Fruit fly (Drosophila melanogaster) whole organism, wandering third instar larva: Measurements from ENCODE around the gene Ir68a.

Experiments used
- Abd-B ChIP-seq: fragments of >200 bp; optimal IDR thresholded peaks from 2 replicates; lab custom pipeline; 2017; ENCODE audit warnings: missing biosample characterization, missing genetic modification characterization
- CG9705 ChIP-seq: fragments of 200-800 bp; sonication (Bioruptor generic); optimal IDR thresholded peaks from 2 replicates; lab custom pipeline; 2018; ENCODE audit warnings: missing biosample characterization, mild to moderate bottlenecking, missing genetic modification characterization
- Dfd ChIP-seq: fragments of >200 bp; optimal IDR thresholded peaks from 2 replicates; lab custom pipeline; 2017; ENCODE audit warnings: missing biosample characterization, missing genetic modification characterization
- Dif ChIP-seq: fragments of 200-275, 200-300 bp; sonication (Bioruptor generic); optimal IDR thresholded peaks from 2 replicates; lab custom pipeline; 2018; ENCODE audit warnings: missing biosample characterization, missing genetic modification characterization; ENCODE audit not compliant: partially characterized antibody
- GATAd ChIP-seq: sonication (Bioruptor generic); optimal IDR thresholded peaks from 2 replicates; lab custom pipeline; 2016; ENCODE audit warnings: missing biosample characterization, missing genetic modification characterization
- HLH106 ChIP-seq: fragments of 200-800 bp; optimal IDR thresholded peaks from 3 replicates; lab custom pipeline; 2019; ENCODE audit warnings: missing biosample characterization, mild to moderate bottlenecking, missing genetic modification characterization, moderate library complexity
- Hnf4 ChIP-seq: fragments of 200-800 bp; sonication (Bioruptor generic); optimal IDR thresholded peaks from 2 replicates; lab custom pipeline; 2016; ENCODE audit warnings: missing biosample characterization, mild to moderate bottlenecking, missing genetic modification characterization
- Hr78 ChIP-seq: fragments of >200 bp; optimal IDR thresholded peaks from 2 replicates; lab custom pipeline; 2017; ENCODE audit warnings: missing biosample characterization, missing genetic modification characterization
- Hr83 ChIP-seq: fragments of 200-300 bp; sonication (Bioruptor generic); optimal IDR thresholded peaks from 2 replicates; lab custom pipeline; 2016; ENCODE audit warnings: missing biosample characterization, mild to moderate bottlenecking, missing genetic modification characterization, moderate library complexity; ENCODE audit not compliant: poor library complexity, severe bottlenecking
- Jra ChIP-seq: sonication (Bioruptor generic); optimal IDR thresholded peaks from 2 replicates; lab custom pipeline; 2016; ENCODE audit warnings: missing biosample characterization, missing genetic modification characterization
- Mio ChIP-seq: sonication (Bioruptor generic); optimal IDR thresholded peaks from 2 replicates; lab custom pipeline; 2016; ENCODE audit warnings: missing biosample characterization, missing genetic modification characterization
- Myc ChIP-seq: fragments of >200 bp; optimal IDR thresholded peaks from 2 replicates; lab custom pipeline; 2017
- N ChIP-seq: fragments of >200 bp; optimal IDR thresholded peaks from 2 replicates; lab custom pipeline; 2018; ENCODE audit warnings: missing biosample characterization, missing external identifiers, missing genetic modification characterization
- OdsH ChIP-seq: fragments of 200-800 bp; sonication (Bioruptor generic); optimal IDR thresholded peaks from 2 replicates; lab custom pipeline; 2016; ENCODE audit warnings: missing biosample characterization, mild to moderate bottlenecking, missing genetic modification characterization
- Rel ChIP-seq, 2 experiments: fragments of 200-800 bp; sonication (Bioruptor generic) in 1 of 2; optimal IDR thresholded peaks; 2 replicates in 1 of 2; 3 replicates in 1 of 2; lab custom pipeline; 2016 to 2019; ENCODE audit warnings: mild to moderate bottlenecking in 2 of 2, missing biosample characterization in 2 of 2, missing genetic modification characterization in 2 of 2, moderate library complexity in 1 of 2
- Sp1 ChIP-seq: fragments of 200-800 bp; sonication (Bioruptor generic); optimal IDR thresholded peaks from 3 replicates; lab custom pipeline; 2019; ENCODE audit warnings: missing biosample characterization, mild to moderate bottlenecking, missing genetic modification characterization, moderate library complexity
- Vsx2 ChIP-seq: fragments of 200-300, 225-300 bp; sonication (Bioruptor generic); optimal IDR thresholded peaks from 2 replicates; lab custom pipeline; 2018; ENCODE audit warnings: missing biosample characterization, missing genetic modification characterization; ENCODE audit not compliant: partially characterized antibody
- br ChIP-seq: fragments of 200-800 bp; sonication (Bioruptor generic); optimal IDR thresholded peaks from 2 replicates; lab custom pipeline; 2016; ENCODE audit warnings: missing biosample characterization, missing genetic modification characterization
- brk ChIP-seq: fragments of 200-800 bp; sonication (Bioruptor generic); optimal IDR thresholded peaks from 2 replicates; lab custom pipeline; 2016; ENCODE audit warnings: missing biosample characterization, mild to moderate bottlenecking, missing genetic modification characterization
- dl ChIP-seq, 2 experiments: fragments of 175-275, 200-275 bp in 1 of 2; fragments of 200-275 bp in 1 of 2; sonication (Bioruptor generic); optimal IDR thresholded peaks; lab custom pipeline; 2018; ENCODE audit warnings: mild to moderate bottlenecking in 2 of 2, missing biosample characterization in 2 of 2, missing genetic modification characterization in 2 of 2, moderate library complexity in 2 of 2; ENCODE audit not compliant: partially characterized antibody in 2 of 2, insufficient read depth in 1 of 2
- dmrt93B ChIP-seq: fragments of 200-800 bp; sonication (Bioruptor generic); optimal IDR thresholded peaks from 2 replicates; lab custom pipeline; 2018; ENCODE audit warnings: missing biosample characterization, mild to moderate bottlenecking, missing genetic modification characterization
- dsf ChIP-seq: sonication (Bioruptor generic); optimal IDR thresholded peaks from 2 replicates; lab custom pipeline; 2016; ENCODE audit warnings: missing biosample characterization, missing genetic modification characterization, borderline replicate concordance
- ey ChIP-seq: fragments of 200-800 bp; sonication (Bioruptor generic); optimal IDR thresholded peaks from 2 replicates; lab custom pipeline; 2016; ENCODE audit warnings: missing biosample characterization, missing genetic modification characterization
- foxo ChIP-seq, 2 experiments: fragments of 200-800 bp; sonication (Bioruptor generic); optimal IDR thresholded peaks; 2 replicates in 1 of 2; 3 replicates in 1 of 2; lab custom pipeline; 2016 to 2017; ENCODE audit warnings: missing biosample characterization in 2 of 2, missing genetic modification characterization in 2 of 2
- fru ChIP-seq: fragments of 200-800 bp; sonication (Bioruptor generic); optimal IDR thresholded peaks from 3 replicates; lab custom pipeline; 2016; ENCODE audit warnings: missing biosample characterization, mild to moderate bottlenecking, missing genetic modification characterization
- h ChIP-seq: fragments of 200-800 bp; sonication (Bioruptor generic); optimal IDR thresholded peaks from 3 replicates; lab custom pipeline; 2016; ENCODE audit warnings: missing biosample characterization, mild to moderate bottlenecking, missing genetic modification characterization
- jim ChIP-seq: fragments of 175-275, 200-325 bp; sonication (Bioruptor generic); optimal IDR thresholded peaks from 2 replicates; lab custom pipeline; 2016; ENCODE audit warnings: missing biosample characterization, mild to moderate bottlenecking, missing genetic modification characterization
- pan ChIP-seq: fragments of >200 bp; optimal IDR thresholded peaks from 2 replicates; lab custom pipeline; 2017
- psq ChIP-seq: fragments of 200-800 bp; sonication (Bioruptor generic); optimal IDR thresholded peaks from 3 replicates; lab custom pipeline; 2017; ENCODE audit warnings: missing biosample characterization, mild to moderate bottlenecking, missing genetic modification characterization, moderate library complexity
- rgr ChIP-seq: fragments of 200-800 bp; sonication (Bioruptor generic); optimal IDR thresholded peaks from 3 replicates; lab custom pipeline; 2016; ENCODE audit warnings: missing biosample characterization, mild to moderate bottlenecking, missing genetic modification characterization
- sage ChIP-seq: fragments of 200-800 bp; sonication (Bioruptor generic); optimal IDR thresholded peaks from 2 replicates; lab custom pipeline; 2016; ENCODE audit warnings: missing biosample characterization, mild to moderate bottlenecking, missing genetic modification characterization
- sv ChIP-seq: fragments of 200-800 bp; sonication (Bioruptor generic); optimal IDR thresholded peaks from 3 replicates; lab custom pipeline; 2016; ENCODE audit warnings: missing biosample characterization, missing genetic modification characterization
- tai ChIP-seq: sonication (Bioruptor generic); optimal IDR thresholded peaks from 2 replicates; lab custom pipeline; 2016; ENCODE audit warnings: missing biosample characterization, missing genetic modification characterization
- usp ChIP-seq: fragments of >200 bp; optimal IDR thresholded peaks from 2 replicates; lab custom pipeline; 2017; ENCODE audit warnings: missing biosample characterization, missing genetic modification characterization
- woc ChIP-seq: sonication (Bioruptor generic); optimal IDR thresholded peaks from 2 replicates; lab custom pipeline; 2016; ENCODE audit warnings: missing biosample characterization, mild to moderate bottlenecking, missing genetic modification characterization

Gene Ir68a

DNA sequence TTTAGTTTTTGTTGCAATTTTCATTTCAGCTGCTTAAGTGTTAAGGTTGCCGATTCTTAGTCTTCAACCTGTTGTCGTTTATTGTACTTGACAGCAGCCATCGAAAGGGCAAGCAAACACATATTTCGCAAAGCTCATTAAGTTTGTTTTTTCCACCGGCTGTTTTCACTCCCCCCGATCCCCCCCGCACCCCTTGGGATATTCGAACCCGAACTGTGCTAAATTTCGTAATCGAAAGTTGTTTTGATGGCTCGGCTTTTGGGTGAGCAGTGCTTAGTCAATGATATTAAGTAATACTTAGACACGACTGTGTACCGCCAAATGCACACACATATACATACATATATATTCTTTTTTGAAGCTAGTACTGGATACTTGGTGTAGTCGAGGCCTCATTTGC is 28.0 kb upstream of the Ir68a start:
- TF ChIP-seq Hr83 (GFP tag; lab: Kevin White, UChicago), result no peak
- TF ChIP-seq Dif (GFP tag; lab: Kevin White, UChicago), result no peak
- no peak for TF ChIP-seq br (GFP tag; lab: Kevin White, UChicago)
- TF ChIP-seq fru (GFP tag; lab: Kevin White, UChicago), result no peak
- no peak for TF ChIP-seq N (GFP tag; lab: Kevin White, UChicago)
- no peak for TF ChIP-seq Sp1 (GFP tag; lab: Kevin White, UChicago)
- TF ChIP-seq Rel (GFP tag; optimal IDR thresholded peaks at IDR 0.05; lab: Kevin White, UChicago), result no peak
- TF ChIP-seq Rel (tag; optimal IDR thresholded peaks at IDR 0.05; lab: Kevin White, UChicago), result no peak
- TF ChIP-seq Jra (GFP tag; lab: Kevin White, UChicago), result no peak
- TF ChIP-seq tai (GFP tag; lab: Kevin White, UChicago), result no peak
- TF ChIP-seq rgr (GFP tag; lab: Kevin White, UChicago), result no peak
- no peak for TF ChIP-seq Dfd (GFP tag; lab: Kevin White, UChicago)
- no peak for TF ChIP-seq sage (GFP tag; lab: Kevin White, UChicago)
- no peak for TF ChIP-seq woc (GFP tag; lab: Kevin White, UChicago)
- no peak for TF ChIP-seq Hnf4
- no peak for TF ChIP-seq h (GFP tag; lab: Kevin White, UChicago)
- no peak for TF ChIP-seq Vsx2 (GFP tag; lab: Kevin White, UChicago)
- no peak for TF ChIP-seq Abd-B (GFP tag; lab: Kevin White, UChicago)
- no peak for TF ChIP-seq pan (lab: Kevin White, UChicago)

dm6 chr3L:11262159-11262558 is 26.1 kb upstream of the Ir68a start:
- TF ChIP-seq pan (lab: Kevin White, UChicago) (no peak), CG9705 (no peak)

DNA sequence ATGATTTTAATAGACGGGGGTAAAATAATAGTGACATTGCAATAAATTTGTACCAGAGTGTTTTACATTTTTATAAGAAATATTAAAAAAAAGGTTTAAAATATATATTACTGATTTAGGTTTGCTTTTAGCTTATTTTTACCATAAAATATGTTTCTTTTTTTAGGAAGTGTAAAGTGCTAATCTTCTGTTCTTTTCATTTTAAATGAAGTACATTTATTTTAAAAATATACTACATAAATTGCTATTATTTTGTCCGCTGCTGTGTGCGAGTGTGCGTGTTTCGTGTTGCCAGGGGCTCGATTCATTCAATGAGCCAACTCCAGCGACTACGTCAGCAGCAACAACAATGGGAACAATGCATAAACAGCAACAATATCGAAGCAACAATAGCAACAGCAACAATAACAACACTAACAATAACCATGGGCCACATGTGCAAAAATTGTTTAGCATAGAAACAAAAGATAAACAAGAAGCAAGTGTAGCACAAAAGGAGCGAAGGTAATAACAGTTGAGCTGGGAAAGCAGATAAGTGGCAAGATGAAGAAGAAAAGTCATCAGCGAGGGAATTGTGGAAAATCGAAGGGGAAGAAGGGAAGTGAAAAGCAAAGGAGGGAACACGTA is 25.6 kb upstream of the Ir68a start:
- TF ChIP-seq dl (GFP tag; optimal IDR thresholded peaks at IDR 0.05; lab: Kevin White, UChicago; ENCODE audit: insufficient read depth in 1 of 2, partially characterized antibody in 2 of 2) (no peak), br (GFP tag; lab: Kevin White, UChicago) (peak; percentile 27), Vsx2 (GFP tag; lab: Kevin White, UChicago) (no peak), Mio (GFP tag; lab: Kevin White, UChicago) (no peak), Sp1 (GFP tag; lab: Kevin White, UChicago) (peak; percentile 94), Rel (GFP tag; optimal IDR thresholded peaks at IDR 0.05; lab: Kevin White, UChicago) (peak; percentile 60), Rel (tag; optimal IDR thresholded peaks at IDR 0.05; lab: Kevin White, UChicago) (peak; percentile 56), fru (GFP tag; lab: Kevin White, UChicago) (peak; percentile 12), CG9705 (no peak), woc (GFP tag; lab: Kevin White, UChicago) (peak; percentile 5), jim (no peak), Myc (no peak), Jra (GFP tag; lab: Kevin White, UChicago) (no peak), usp (no peak), Dfd (GFP tag; lab: Kevin White, UChicago) (no peak), OdsH (GFP tag; lab: Kevin White, UChicago) (peak; percentile 84), N (GFP tag; lab: Kevin White, UChicago) (no peak), Hr83 (GFP tag; lab: Kevin White, UChicago) (no peak), brk (peak; percentile 45), psq (GFP tag; lab: Kevin White, UChicago) (peak; percentile 82), foxo (GFP tag; optimal IDR thresholded peaks at IDR 0.05; lab: Kevin White, UChicago) (peak in 1 of 2 experiments; percentile 75), pan (lab: Kevin White, UChicago) (no peak), Hnf4 (peak; percentile 46), sv (peak; percentile 6), GATAd (GFP tag; lab: Kevin White, UChicago) (no peak), HLH106 (peak; percentile 90), ey (GFP tag; lab: Kevin White, UChicago) (peak; percentile 42), dmrt93B (peak; percentile 69), Hr78 (no peak), rgr (GFP tag; lab: Kevin White, UChicago) (peak; percentile 82), sage (GFP tag; lab: Kevin White, UChicago) (no peak), h (GFP tag; lab: Kevin White, UChicago) (peak; percentile 77), dsf (no peak), Abd-B (GFP tag; lab: Kevin White, UChicago) (no peak)
- TF ChIP-seq, all 38 proteins: peak for 16
